Fruit fly (Drosophila melanogaster) whole organism, embryonic: Measurements from ENCODE around the gene Ran-like.

Source experiments
- B-H2 ChIP-seq: fragments of 200-800 bp; sonication (Bioruptor generic); optimal IDR thresholded peaks from 2 replicates; lab custom pipeline; 2018; ENCODE audit warnings: missing biosample characterization, mild to moderate bottlenecking, missing genetic modification characterization
- CG11093 ChIP-seq: fragments of 200-800 bp; sonication (Bioruptor generic); IDR thresholded peaks from 3 replicates; pipeline ENCODE4 v1.3.6; 2022; ENCODE audit warnings: missing biosample characterization, missing genetic modification characterization
- CG11398 ChIP-seq: fragments of 200-800 bp; sonication (Bioruptor generic); optimal IDR thresholded peaks from 2 replicates; lab custom pipeline; 2016; ENCODE audit warnings: missing biosample characterization, missing genetic modification characterization
- CG14710 ChIP-seq: fragments of 200-800 bp; sonication (Bioruptor generic); optimal IDR thresholded peaks from 3 replicates; lab custom pipeline; 2019; ENCODE audit warnings: missing biosample characterization, mild to moderate bottlenecking, missing genetic modification characterization, moderate library complexity
- CG14965 ChIP-seq: fragments of 200-800 bp; sonication (Bioruptor generic); optimal IDR thresholded peaks from 2 replicates; lab custom pipeline; 2016; ENCODE audit warnings: missing biosample characterization, missing genetic modification characterization, borderline replicate concordance
- CG15073 ChIP-seq: fragments of 200-800 bp; sonication (Bioruptor generic); optimal IDR thresholded peaks from 2 replicates; lab custom pipeline; 2016; ENCODE audit warnings: missing biosample characterization, missing genetic modification characterization
- CG15269 ChIP-seq: fragments of 200-800 bp; sonication (Bioruptor generic); optimal IDR thresholded peaks from 2 replicates; lab custom pipeline; 2018; ENCODE audit warnings: missing biosample characterization, mild to moderate bottlenecking, missing genetic modification characterization, moderate library complexity
- CG17612 ChIP-seq: fragments of 200-800 bp; sonication (Bioruptor generic); IDR thresholded peaks from 2 replicates; pipeline ENCODE4 v1.3.6; 2022; ENCODE audit warnings: missing biosample characterization, missing genetic modification characterization
- CG31365 ChIP-seq: fragments of 200-800 bp; sonication (Bioruptor generic); optimal IDR thresholded peaks from 2 replicates; lab custom pipeline; 2018; ENCODE audit warnings: missing biosample characterization, mild to moderate bottlenecking, missing genetic modification characterization
- CG42726 ChIP-seq: fragments of 200-800 bp; sonication (Bioruptor generic); IDR thresholded peaks from 2 replicates; pipeline ENCODE4 v1.3.6; 2022; ENCODE audit warnings: missing biosample characterization, missing genetic modification characterization; ENCODE audit not compliant: partially characterized antibody
- CG43689 ChIP-seq: fragments of 200-800 bp; sonication (Bioruptor generic); IDR thresholded peaks from 2 replicates; pipeline ENCODE4 v1.3.6; 2022; ENCODE audit warnings: missing biosample characterization, missing genetic modification characterization
- CG7271 ChIP-seq: fragments of 200-800 bp; sonication (Bioruptor generic); optimal IDR thresholded peaks from 2 replicates; lab custom pipeline; 2018; ENCODE audit warnings: missing biosample characterization, mild to moderate bottlenecking, missing genetic modification characterization, moderate library complexity
- CG7745 ChIP-seq: fragments of 200-800 bp; sonication (Bioruptor generic); optimal IDR thresholded peaks from 2 replicates; lab custom pipeline; 2018; ENCODE audit warnings: missing biosample characterization, mild to moderate bottlenecking, missing genetic modification characterization, moderate library complexity
- CG8089 ChIP-seq: fragments of 200-800 bp; sonication (Bioruptor generic); optimal IDR thresholded peaks from 3 replicates; lab custom pipeline; 2016; ENCODE audit warnings: missing biosample characterization, missing genetic modification characterization
- CG9797 ChIP-seq: fragments of 200-800 bp; sonication (Bioruptor generic); optimal IDR thresholded peaks from 3 replicates; lab custom pipeline; 2018; ENCODE audit warnings: missing biosample characterization, mild to moderate bottlenecking, missing genetic modification characterization
- Chrac-16 ChIP-seq: fragments of 200-800 bp; sonication (Bioruptor generic); optimal IDR thresholded peaks from 3 replicates; lab custom pipeline; 2016; ENCODE audit warnings: missing biosample characterization, missing genetic modification characterization
- E2f2 ChIP-seq: fragments of 200-800 bp; sonication (Bioruptor generic); IDR thresholded peaks from 2 replicates; pipeline ENCODE4 v1.3.6; 2022; ENCODE audit warnings: missing biosample characterization, missing genetic modification characterization
- Ets65A ChIP-seq: fragments of 200-800 bp; sonication (Bioruptor generic); peaks from one replicate; lab custom pipeline; 2016; ENCODE audit warnings: missing biosample characterization, missing genetic modification characterization
- HLH3B ChIP-seq: fragments of 200-800 bp; sonication (Bioruptor generic); IDR thresholded peaks from 2 replicates; pipeline ENCODE4 v1.3.6; 2022; ENCODE audit warnings: missing biosample characterization, missing genetic modification characterization
- MESR4 ChIP-seq: fragments of 200-800 bp; sonication (Bioruptor generic); optimal IDR thresholded peaks from 2 replicates; lab custom pipeline; 2018; ENCODE audit warnings: missing biosample characterization, mild to moderate bottlenecking, missing genetic modification characterization, moderate library complexity
- Opbp ChIP-seq: fragments of 200-800 bp; sonication (Bioruptor generic); IDR thresholded peaks from 3 replicates; pipeline ENCODE4 v1.3.6; 2022; ENCODE audit warnings: missing biosample characterization, missing genetic modification characterization; ENCODE audit not compliant: partially characterized antibody
- Optix ChIP-seq: fragments of 200-800 bp; sonication (Bioruptor generic); IDR thresholded peaks from 3 replicates; pipeline ENCODE4 v1.3.6; 2022; ENCODE audit warnings: missing biosample characterization, missing genetic modification characterization
- PHDP ChIP-seq: fragments of 200-800 bp; sonication (Bioruptor generic); optimal IDR thresholded peaks from 3 replicates; lab custom pipeline; 2018; ENCODE audit warnings: missing biosample characterization, mild to moderate bottlenecking, missing genetic modification characterization, moderate library complexity
- Rfx ChIP-seq: fragments of 200-800 bp; sonication (Bioruptor generic); IDR thresholded peaks from 2 replicates; pipeline ENCODE4 v1.3.6; 2022; ENCODE audit warnings: missing biosample characterization, missing genetic modification characterization
- Sry-β ChIP-seq: fragments of 200-800 bp; sonication (Bioruptor generic); optimal IDR thresholded peaks from 2 replicates; lab custom pipeline; 2018; ENCODE audit warnings: missing biosample characterization, mild to moderate bottlenecking, missing genetic modification characterization, moderate library complexity
- YL-1 ChIP-seq: fragments of 200-800 bp; sonication (Bioruptor generic); optimal IDR thresholded peaks from 3 replicates; lab custom pipeline; 2017; ENCODE audit warnings: missing biosample characterization, mild to moderate bottlenecking, missing genetic modification characterization
- bab2 ChIP-seq: fragments of 200-800 bp; sonication (Bioruptor generic); optimal IDR thresholded peaks from 2 replicates; lab custom pipeline; 2016; ENCODE audit warnings: missing biosample characterization, missing genetic modification characterization
- bbx ChIP-seq: fragments of 200-800 bp; sonication (Bioruptor generic); IDR thresholded peaks from 2 replicates; pipeline ENCODE4 v1.3.6; 2022; ENCODE audit warnings: missing biosample characterization, missing genetic modification characterization; ENCODE audit not compliant: partially characterized antibody
- bigmax ChIP-seq: fragments of 200-800 bp; sonication (Bioruptor generic); optimal IDR thresholded peaks from 2 replicates; lab custom pipeline; 2018; ENCODE audit warnings: missing biosample characterization, mild to moderate bottlenecking, missing genetic modification characterization
- chm ChIP-seq: fragments of 200-800 bp; sonication (Bioruptor generic); IDR thresholded peaks from 2 replicates; pipeline ENCODE4 v1.3.6; 2022; ENCODE audit warnings: missing biosample characterization, missing genetic modification characterization
- crp ChIP-seq, 2 experiments: fragments of 200-800 bp; sonication (Bioruptor generic); optimal IDR thresholded peaks; 2 replicates in 1 of 2; 3 replicates in 1 of 2; lab custom pipeline; 2017; ENCODE audit warnings: missing biosample characterization in 2 of 2, missing genetic modification characterization in 2 of 2, mild to moderate bottlenecking in 1 of 2, moderate library complexity in 1 of 2
- gem ChIP-seq: fragments of 200-800 bp; sonication (Bioruptor generic); optimal IDR thresholded peaks from 2 replicates; lab custom pipeline; 2019; ENCODE audit warnings: missing biosample characterization, mild to moderate bottlenecking, missing genetic modification characterization, moderate library complexity
- gro ChIP-seq: fragments of 200-800 bp; sonication (Bioruptor generic); optimal IDR thresholded peaks from 2 replicates; lab custom pipeline; 2016; ENCODE audit warnings: missing biosample characterization, missing genetic modification characterization
- hth ChIP-seq: fragments of >200 bp; optimal IDR thresholded peaks from 2 replicates; lab custom pipeline; 2017; ENCODE audit warnings: inconsistent platforms
- insv ChIP-seq, 2 experiments: fragments of 200-800 bp; sonication (Bioruptor generic); optimal IDR thresholded peaks; 3 replicates each; lab custom pipeline; 2016 to 2018; ENCODE audit warnings: missing biosample characterization in 2 of 2, missing genetic modification characterization in 2 of 2
- klu ChIP-seq: fragments of 200-800 bp; sonication (Bioruptor generic); IDR thresholded peaks from 2 replicates; pipeline ENCODE4 v1.3.6; 2022; ENCODE audit warnings: missing biosample characterization, missing genetic modification characterization
- lab ChIP-seq: fragments of 200-800 bp; sonication (Bioruptor generic); optimal IDR thresholded peaks from 3 replicates; lab custom pipeline; 2017; ENCODE audit warnings: missing biosample characterization, missing genetic modification characterization, mild to moderate bottlenecking, moderate library complexity, missing genetic modification reagents
- luna ChIP-seq: fragments of 200-800 bp; sonication (Bioruptor generic); optimal IDR thresholded peaks from 2 replicates; lab custom pipeline; 2016; ENCODE audit warnings: missing biosample characterization, missing genetic modification characterization
- odd ChIP-seq: fragments of 200-800 bp; sonication (Bioruptor generic); optimal IDR thresholded peaks from 2 replicates; lab custom pipeline; 2017; ENCODE audit warnings: missing biosample characterization, mild to moderate bottlenecking, missing genetic modification characterization
- otp ChIP-seq: fragments of 200-800 bp; sonication (Bioruptor generic); IDR thresholded peaks from 3 replicates; pipeline ENCODE4, ENCODE4 v1.3.6; 2022; ENCODE audit warnings: missing biosample characterization, missing genetic modification characterization
- phol ChIP-seq: fragments of 200-800 bp; sonication (Bioruptor generic); optimal IDR thresholded peaks from 3 replicates; lab custom pipeline; 2018; ENCODE audit warnings: missing biosample characterization, mild to moderate bottlenecking, missing genetic modification characterization, moderate library complexity
- pzg ChIP-seq: fragments of 200-800 bp; sonication (Bioruptor generic); optimal IDR thresholded peaks from 3 replicates; lab custom pipeline; 2018; ENCODE audit warnings: missing biosample characterization, mild to moderate bottlenecking, missing genetic modification characterization, moderate library complexity
- salm ChIP-seq: fragments of 200-800 bp; sonication (Bioruptor generic); optimal IDR thresholded peaks from 2 replicates; lab custom pipeline; 2018; ENCODE audit warnings: missing biosample characterization, mild to moderate bottlenecking, missing genetic modification characterization
- sens-2 ChIP-seq: fragments of 200-800 bp; sonication (Bioruptor generic); IDR thresholded peaks from 2 replicates; pipeline ENCODE4 v1.3.6; 2022; ENCODE audit warnings: missing biosample characterization, missing genetic modification characterization
- stwl ChIP-seq: fragments of 200-800 bp; sonication (Bioruptor generic); optimal IDR thresholded peaks from 3 replicates; lab custom pipeline; 2018; ENCODE audit warnings: missing biosample characterization, mild to moderate bottlenecking, missing genetic modification characterization, moderate library complexity
- unc-4 ChIP-seq: fragments of 200-800 bp; sonication (Bioruptor generic); IDR thresholded peaks from 2 replicates; pipeline ENCODE4 v1.3.6; 2022; ENCODE audit warnings: missing biosample characterization, missing genetic modification characterization; ENCODE audit not compliant: partially characterized antibody
- unpg ChIP-seq: fragments of 200-800 bp; sonication (Bioruptor generic); optimal IDR thresholded peaks from 3 replicates; lab custom pipeline; 2018; ENCODE audit warnings: missing biosample characterization, mild to moderate bottlenecking, missing genetic modification characterization, moderate library complexity
- vnd ChIP-seq: fragments of 200-800 bp; sonication (Bioruptor generic); IDR thresholded peaks from 3 replicates; pipeline ENCODE4 v1.3.6; 2022; ENCODE audit warnings: missing biosample characterization, missing genetic modification characterization; ENCODE audit not compliant: partially characterized antibody
- vvl ChIP-seq: fragments of 200-800 bp; sonication (Bioruptor generic); IDR thresholded peaks from 2 replicates; pipeline ENCODE4 v1.3.6; 2022; ENCODE audit warnings: missing biosample characterization, missing genetic modification characterization
- wek ChIP-seq: fragments of 200-800 bp; sonication (Bioruptor generic); optimal IDR thresholded peaks from 3 replicates; lab custom pipeline; 2018; ENCODE audit warnings: missing biosample characterization, mild to moderate bottlenecking, missing genetic modification characterization, moderate library complexity
- zen2 ChIP-seq: fragments of 200-800 bp; sonication (Bioruptor generic); IDR thresholded peaks from 3 replicates; pipeline ENCODE4 v1.3.6; 2022; ENCODE audit warnings: missing biosample characterization, missing genetic modification characterization; ENCODE audit not compliant: partially characterized antibody

The Ran-like gene

DNA sequence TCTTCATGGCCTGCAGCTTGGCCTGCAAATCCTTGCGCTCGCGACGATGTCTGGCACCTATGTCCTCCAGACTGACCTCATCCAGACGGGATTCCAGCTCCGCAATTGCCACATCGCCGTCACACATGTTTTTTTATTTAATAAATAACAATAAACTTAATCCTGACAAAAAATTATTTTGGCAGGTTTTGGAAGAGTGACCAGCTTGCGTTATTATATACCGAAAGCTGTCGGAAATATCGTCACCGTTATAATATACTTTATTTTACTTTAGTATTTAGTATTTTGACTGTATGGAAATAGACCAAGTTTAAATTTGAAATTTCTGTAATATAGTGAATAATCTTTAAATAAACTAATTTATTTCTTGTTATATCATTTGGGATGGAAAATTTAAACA lies 19.5 kb upstream of the Ran-like start, which contains the start of gene CG7857 (continued):
- no peak for TF ChIP-seq zen2 (GFP tag; lab: Robert Waterston, UW)
- TF ChIP-seq insv (GFP tag; optimal IDR thresholded peaks at IDR 0.05; lab: Kevin White, UChicago), result no peak
- TF ChIP-seq unc-4 (GFP tag; lab: Robert Waterston, UW), result no peak
- TF ChIP-seq crp (GFP tag; optimal IDR thresholded peaks at IDR 0.05; lab: Kevin White, UChicago), result no peak
- TF ChIP-seq Ets65A, result no peak
- no peak for TF ChIP-seq CG8089
- no peak for TF ChIP-seq luna (GFP tag; lab: Kevin White, UChicago)
- no peak for TF ChIP-seq CG17612 (GFP tag; lab: Robert Waterston, UW)
- no peak for TF ChIP-seq hth (lab: Kevin White, UChicago)
- peak; percentile 58 for TF ChIP-seq CG9797 (GFP tag; lab: Kevin White, UChicago)
- no peak for TF ChIP-seq CG43689 (GFP tag; lab: Robert Waterston, UW)
- TF ChIP-seq CG14965 (GFP tag; lab: Kevin White, UChicago), result no peak
- no peak for TF ChIP-seq unpg (GFP tag; lab: Kevin White, UChicago)
- no peak for TF ChIP-seq HLH3B (GFP tag; lab: Robert Waterston, UW)
- TF ChIP-seq bigmax, result no peak
- TF ChIP-seq lab (GFP tag; lab: Kevin White, UChicago), result no peak
- TF ChIP-seq Chrac-16 (GFP tag; lab: Kevin White, UChicago), result no peak
- no peak for TF ChIP-seq YL-1
- TF ChIP-seq chm (GFP tag; lab: Robert Waterston, UW), result no peak
- no peak for TF ChIP-seq sens-2 (GFP tag; lab: Robert Waterston, UW)
- TF ChIP-seq phol (tag; lab: Kevin White, UChicago), result no peak
- TF ChIP-seq vnd (GFP tag; lab: Robert Waterston, UW), result no peak
- no peak for TF ChIP-seq vvl (GFP tag; lab: Robert Waterston, UW)
- TF ChIP-seq gro (GFP tag; lab: Kevin White, UChicago), result no peak
- no peak for TF ChIP-seq salm (tag; lab: Kevin White, UChicago)
- no peak for TF ChIP-seq CG15269 (tag; lab: Kevin White, UChicago)
- TF ChIP-seq bbx (GFP tag; lab: Robert Waterston, UW), result no peak
- TF ChIP-seq CG7271 (tag; lab: Kevin White, UChicago), result no peak
- TF ChIP-seq klu (GFP tag; lab: Robert Waterston, UW), result no peak
- no peak for TF ChIP-seq Opbp (GFP tag; lab: Robert Waterston, UW)
- no peak for TF ChIP-seq bab2 (GFP tag; lab: Kevin White, UChicago)
- no peak for TF ChIP-seq PHDP
- TF ChIP-seq MESR4 (GFP tag; lab: Kevin White, UChicago), result peak; percentile 32
- TF ChIP-seq B-H2 (GFP tag; lab: Kevin White, UChicago), result no peak
- no peak for TF ChIP-seq CG15073 (GFP tag; lab: Kevin White, UChicago)
- no peak for TF ChIP-seq CG7745 (tag; lab: Kevin White, UChicago)
- no peak for TF ChIP-seq CG31365
- peak; percentile 38 for TF ChIP-seq pzg (GFP tag; lab: Kevin White, UChicago)
- no peak for TF ChIP-seq odd (GFP tag; lab: Kevin White, UChicago)
- no peak for TF ChIP-seq CG11398 (GFP tag; lab: Kevin White, UChicago)
- no peak for TF ChIP-seq wek (GFP tag; lab: Kevin White, UChicago)
- TF ChIP-seq CG14710, result peak; percentile 64
- no peak for TF ChIP-seq Sry-β (GFP tag; lab: Kevin White, UChicago)
- TF ChIP-seq gem (tag; lab: Kevin White, UChicago), result no peak
- no peak for TF ChIP-seq Rfx
- TF ChIP-seq CG42726 (GFP tag; lab: Robert Waterston, UW), result no peak
- peak; percentile 81 for TF ChIP-seq E2f2 (GFP tag; lab: Robert Waterston, UW)
- no peak for TF ChIP-seq otp (GFP tag; lab: Robert Waterston, UW)
- TF ChIP-seq Optix (GFP tag; lab: Robert Waterston, UW), result no peak
- TF ChIP-seq CG11093, result no peak
- TF ChIP-seq stwl (tag; lab: Kevin White, UChicago), result peak; percentile 78
